Worm (Caenorhabditis elegans) whole organism, L2 larva: ENCODE measurements around the gene F58E1.13.

Source experiments
- F13H6.1 ChIP-seq: sonication (generic microtip); optimal IDR thresholded peaks from 2 replicates; lab custom pipeline; 2016; ENCODE audit warnings: missing genetic modification characterization, missing compliant biosample characterization
- aly-2 ChIP-seq: fragments of 150-350 bp; optimal IDR thresholded peaks from 2 replicates; lab custom pipeline; 2014; ENCODE audit warnings: missing biosample characterization, missing genetic modification characterization
- ama-1 ChIP-seq: fragments of 150-350 bp; optimal IDR thresholded peaks from 2 replicates; lab custom pipeline; 2018; ENCODE audit warnings: inconsistent platforms
- ceh-16 ChIP-seq: fragments of 150-350 bp; optimal IDR thresholded peaks from 2 replicates; lab custom pipeline; 2014; ENCODE audit warnings: missing biosample characterization, missing genetic modification characterization
- ceh-82 ChIP-seq: fragments of 150-350 bp; optimal IDR thresholded peaks from 2 replicates; lab custom pipeline; 2014; ENCODE audit warnings: missing biosample characterization, missing genetic modification characterization
- elt-3 ChIP-seq: sonication (generic microtip); optimal IDR thresholded peaks from 2 replicates; lab custom pipeline; 2017; ENCODE audit warnings: missing biosample characterization, missing genetic modification characterization
- mab-5 ChIP-seq: fragments of 150-350 bp; optimal IDR thresholded peaks from 2 replicates; lab custom pipeline; 2014; ENCODE audit warnings: missing biosample characterization, missing genetic modification characterization
- mbf-1 ChIP-seq: sonication (generic microtip); optimal IDR thresholded peaks from 2 replicates; lab custom pipeline; 2017; ENCODE audit warnings: missing biosample characterization, missing genetic modification characterization
- nhr-237 ChIP-seq: fragments of 150-350 bp; optimal IDR thresholded peaks from 2 replicates; lab custom pipeline; 2014; ENCODE audit warnings: missing biosample characterization, missing genetic modification characterization
- nhr-25 ChIP-seq: fragments of 150-350 bp; sonication (generic microtip); optimal IDR thresholded peaks from 3 replicates; lab custom pipeline; 2014; ENCODE audit warnings: missing biosample characterization, missing genetic modification characterization
- nhr-77 ChIP-seq: fragments of 150-350 bp; optimal IDR thresholded peaks from 2 replicates; lab custom pipeline; 2014; ENCODE audit warnings: missing biosample characterization, missing genetic modification characterization
- snpc-4 ChIP-seq: fragments of 150-350 bp; optimal IDR thresholded peaks from 2 replicates; lab custom pipeline; 2014; ENCODE audit warnings: missing biosample characterization, missing genetic modification characterization
- unc-55 ChIP-seq: fragments of 150-350 bp; sonication (generic microtip); optimal IDR thresholded peaks from 3 replicates; lab custom pipeline; 2014; ENCODE audit warnings: missing biosample characterization, missing genetic modification reagents, missing genetic modification characterization
- zag-1 ChIP-seq: fragments of 150-350 bp; optimal IDR thresholded peaks from 2 replicates; lab custom pipeline; 2014; ENCODE audit warnings: missing biosample characterization, missing genetic modification characterization

ce11 chrII:1735145-1735544 is 39.5 kb upstream of the F58E1.13 start:
- no peak for TF ChIP-seq ceh-82
- no peak for TF ChIP-seq mab-5 (tag; lab: Kevin White, UChicago)
- TF ChIP-seq nhr-77 (tag; lab: Kevin White, UChicago) = no peak
- TF ChIP-seq aly-2 (tag; lab: Kevin White, UChicago) = no peak
- no peak for TF ChIP-seq elt-3 (tag; lab: Kevin White, UChicago)
- TF ChIP-seq snpc-4 (tag; lab: Kevin White, UChicago) = no peak
- no peak for TF ChIP-seq mbf-1 (tag; lab: Kevin White, UChicago)
- TF ChIP-seq nhr-25 (tag; lab: Kevin White, UChicago) = no peak
- TF ChIP-seq F13H6.1 (tag; lab: Kevin White, UChicago) = no peak
- no peak for TF ChIP-seq ama-1 (lab: Kevin White, UChicago)
- no peak for TF ChIP-seq nhr-237 (tag; lab: Kevin White, UChicago)
- TF ChIP-seq ceh-16 (tag; lab: Kevin White, UChicago) = no peak
- TF ChIP-seq unc-55 (GFP tag; lab: Kevin White, UChicago) = no peak
- TF ChIP-seq zag-1 (tag; lab: Kevin White, UChicago) = no peak
